Fruit fly (Drosophila melanogaster) S2 (cell line): ENCODE results near the gene Obp99b.

Experiments
- CG8478 ChIP-seq: fragments of >200 bp; optimal IDR thresholded peaks from 2 replicates; lab custom pipeline; 2018
- CTCF ChIP-seq, 2 experiments: fragments of >200 bp; optimal IDR thresholded peaks; 2 replicates each; lab custom pipeline; 2018

Gene Obp99b

DNA sequence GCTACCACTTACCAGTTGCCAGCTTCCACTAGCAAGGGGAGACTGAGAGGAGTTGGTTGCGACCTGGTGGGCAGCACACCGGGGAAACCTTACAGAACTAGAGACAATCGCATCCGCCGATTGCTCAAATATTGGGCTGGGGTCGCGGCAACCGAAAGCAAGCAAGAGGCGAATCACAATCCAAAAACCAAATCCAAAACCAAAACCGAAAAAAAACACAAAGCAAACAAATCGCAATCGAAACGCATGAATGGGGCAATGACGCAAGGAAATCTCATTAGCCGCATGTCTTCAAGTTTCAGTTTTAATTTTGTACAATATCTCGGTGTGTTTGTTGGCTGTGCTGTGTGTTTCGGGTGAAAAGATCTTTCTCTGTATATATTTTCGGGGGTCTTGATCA, 27.5 kb downstream of the Obp99b start, which contains the start of gene Obp99c:
Obp99c (minus strand) TSS at position 101 of the 400 bp plus-strand sequence.
- TF ChIP-seq CG8478 (lab: Kevin White, UChicago), result no peak

DNA sequence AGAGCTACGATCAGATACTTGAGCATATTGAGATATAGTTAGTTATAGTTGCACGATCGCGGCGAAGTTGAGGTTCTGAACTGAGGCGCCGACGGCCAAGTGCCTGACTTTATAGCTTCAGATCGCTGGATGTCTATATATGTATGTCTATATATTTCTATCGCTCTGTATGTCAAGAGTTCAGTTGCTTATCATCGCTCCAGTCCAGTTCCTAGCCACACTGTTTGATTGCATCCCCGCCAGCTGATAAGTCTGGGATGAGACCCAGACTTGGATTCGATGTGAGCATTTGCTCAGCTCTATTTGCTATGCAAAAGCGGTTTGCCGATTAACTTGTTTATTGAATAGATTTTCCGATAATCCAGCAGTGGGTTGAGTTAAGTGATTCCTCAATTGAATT, 30.0 kb downstream of the Obp99b start:
- no peak for TF ChIP-seq CG8478 (lab: Kevin White, UChicago)
- TF ChIP-seq CTCF (optimal IDR thresholded peaks at IDR 0.05; lab: Kevin White, UChicago), result no peak

DNA sequence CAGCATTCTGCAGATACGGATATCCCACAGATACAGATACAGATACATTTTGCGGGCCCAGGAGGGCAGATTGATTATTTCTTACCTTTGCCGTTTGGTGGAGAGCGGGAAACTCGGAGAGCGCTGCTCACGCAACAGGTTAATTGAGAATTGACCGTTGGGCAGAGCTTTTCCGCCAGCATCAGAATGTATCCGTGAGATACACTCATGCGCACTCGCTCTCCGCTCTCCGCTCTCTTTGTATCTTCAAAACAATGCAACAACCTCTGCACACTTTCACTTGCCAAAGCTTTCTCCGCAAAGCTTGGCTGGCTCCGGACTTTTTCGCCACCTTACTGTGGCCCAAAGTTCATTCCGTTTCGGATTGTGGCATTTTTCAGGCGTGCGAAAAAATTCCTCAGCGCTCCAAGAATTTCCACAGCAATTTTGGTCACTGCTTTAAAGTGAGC, 34.5 kb downstream of the Obp99b start, which contains the start of the genes CG7582 and Gycalpha99B:
CG7582 (minus strand) TSS at position 127 of the 449 bp plus-strand sequence.
Gycalpha99B (plus strand) TSS at position 352 of the 449 bp plus-strand sequence.
- peak in 1 of 2 experiments; percentile 13 for TF ChIP-seq CTCF (optimal IDR thresholded peaks at IDR 0.05; lab: Kevin White, UChicago)
- no peak for TF ChIP-seq CG8478 (lab: Kevin White, UChicago)

DNA sequence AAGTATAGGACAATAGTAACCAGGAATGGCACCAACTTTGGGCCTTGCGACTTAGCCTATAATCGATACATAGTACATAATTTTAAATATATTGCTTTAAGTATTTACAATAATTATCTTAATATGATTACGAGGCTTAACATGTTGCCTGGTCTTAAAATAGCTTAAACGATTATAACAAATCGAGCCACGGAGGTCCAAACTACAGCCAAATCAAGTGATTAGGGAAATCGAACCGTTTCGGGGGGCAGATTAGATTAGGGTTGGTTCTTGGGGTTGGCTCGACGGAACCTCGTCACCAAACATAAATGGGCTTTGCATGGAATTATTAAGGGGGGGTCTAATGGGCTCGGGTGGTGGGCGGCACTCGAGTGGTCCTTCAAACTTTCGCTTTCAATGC, 35.5 kb downstream of the Obp99b start:
- TF ChIP-seq CG8478 (lab: Kevin White, UChicago) (no peak), CTCF (optimal IDR thresholded peaks at IDR 0.05; lab: Kevin White, UChicago) (no peak)

DNA sequence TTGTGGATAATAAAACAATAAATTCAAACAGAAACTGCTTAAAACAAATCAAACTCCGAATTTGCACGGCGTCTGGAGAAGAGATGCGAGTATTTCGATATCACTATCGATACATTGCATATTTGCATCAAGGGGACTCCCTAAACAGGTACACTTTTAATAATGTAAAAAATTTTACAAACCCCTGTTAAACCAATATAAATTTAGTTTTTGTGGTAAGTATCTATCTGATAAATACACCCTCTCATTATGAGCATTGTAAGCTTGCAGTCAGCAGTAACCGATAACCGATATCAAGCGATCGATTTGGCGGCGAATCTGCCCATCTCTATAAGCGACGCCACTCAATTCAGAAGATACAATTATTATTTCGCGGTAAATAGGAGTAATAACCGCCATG, 41.4 kb downstream of the Obp99b start, which contains the start of the genes Bub3 and Cap-D2:
Bub3 (minus strand) TSS at position 89 of the 400 bp plus-strand sequence.
Cap-D2 (plus strand) TSS at position 319 of the 400 bp plus-strand sequence.
- TF ChIP-seq CG8478 (lab: Kevin White, UChicago), result no peak
- no peak for TF ChIP-seq CTCF (optimal IDR thresholded peaks at IDR 0.05; lab: Kevin White, UChicago)

DNA sequence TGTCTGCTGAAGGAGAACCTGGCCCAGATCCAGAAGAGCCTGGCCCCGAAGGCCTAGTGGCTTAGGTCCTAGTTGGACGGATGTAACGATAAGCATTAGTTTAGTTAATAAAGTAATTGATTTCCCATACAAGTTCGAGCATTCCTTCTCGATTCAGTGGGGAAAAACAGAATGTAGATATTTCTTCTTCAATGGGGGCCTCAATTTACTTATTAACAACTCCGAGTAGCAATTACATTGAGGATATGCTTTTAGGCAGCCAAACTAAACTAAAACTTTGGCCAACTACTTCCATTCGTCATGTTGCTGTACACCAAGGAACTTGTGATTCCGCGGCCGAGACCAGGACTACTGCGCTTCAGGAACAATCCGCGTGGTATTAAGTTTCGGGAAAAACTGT, 44.5 kb downstream of the Obp99b start, which contains the start of gene ppk19:
ppk19 (plus strand) TSS at position 301 of the 400 bp plus-strand sequence.
- no peak for TF ChIP-seq CG8478 (lab: Kevin White, UChicago)
- TF ChIP-seq CTCF (optimal IDR thresholded peaks at IDR 0.05; lab: Kevin White, UChicago), result no peak

DNA sequence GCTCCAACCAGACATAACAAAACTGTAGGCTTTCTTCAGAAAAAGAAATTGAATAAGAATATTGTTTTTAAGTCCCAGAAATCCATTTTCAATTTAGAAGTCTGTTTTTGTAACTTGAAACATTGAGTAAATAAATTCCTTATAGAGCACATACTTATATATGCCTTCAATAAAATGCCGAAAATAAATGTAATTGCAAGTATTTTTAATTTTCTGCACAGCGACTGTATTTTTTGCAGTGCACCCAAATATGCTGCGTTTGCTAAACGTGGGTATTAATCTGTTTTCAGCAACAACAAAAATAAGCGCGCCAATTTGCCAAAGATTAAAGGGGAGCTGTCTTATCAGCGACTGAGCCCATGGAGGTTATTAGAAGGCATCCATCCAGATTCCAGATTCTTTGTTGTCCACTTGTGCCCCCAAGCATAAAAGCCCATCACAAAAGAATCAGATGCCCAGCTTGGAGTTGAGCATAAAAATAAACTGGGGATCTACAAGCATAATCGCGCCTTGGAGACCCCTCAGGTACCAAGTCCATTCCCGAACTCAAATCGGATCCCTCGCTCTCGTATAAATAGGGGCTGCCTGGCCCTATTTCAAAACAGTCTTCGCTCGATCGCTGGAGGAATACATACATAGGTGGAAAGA, 45.5 kb downstream of the Obp99b start, which contains the start of gene Obp99a:
Obp99a (plus strand) TSS at position 598 of the 648 bp plus-strand sequence.
- TF ChIP-seq CTCF (optimal IDR thresholded peaks at IDR 0.05; lab: Kevin White, UChicago), result no peak
- TF ChIP-seq CG8478 (lab: Kevin White, UChicago), result no peak

DNA sequence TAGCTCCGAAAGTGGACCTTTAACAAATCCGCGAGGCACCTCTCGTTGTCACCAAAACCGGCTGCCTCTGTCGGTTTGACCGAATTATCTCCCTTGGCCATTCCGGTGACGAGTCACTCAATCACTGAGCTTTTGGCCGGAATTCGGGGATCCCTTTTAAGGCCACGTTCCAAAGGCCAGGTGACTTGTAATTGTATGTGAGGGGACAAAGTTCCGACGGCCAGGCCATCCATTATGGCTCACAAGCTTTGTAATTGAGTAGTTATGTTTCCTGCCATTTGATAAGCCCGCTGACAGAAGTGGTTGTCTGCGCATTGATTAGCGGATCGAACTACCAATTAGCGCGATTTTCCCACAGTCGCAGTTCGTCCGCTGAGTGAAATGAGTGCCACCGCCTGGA, 47.9 kb downstream of the Obp99b start, which contains the start of the genes ppk20 and ppk30:
ppk20 (minus strand) TSS at position 101 of the 400 bp plus-strand sequence.
ppk30 (plus strand) TSS at position 373 of the 400 bp plus-strand sequence.
- TF ChIP-seq CTCF (optimal IDR thresholded peaks at IDR 0.05; lab: Kevin White, UChicago) (no peak), CG8478 (lab: Kevin White, UChicago) (no peak)
